Worm (Caenorhabditis elegans) whole organism, dauer: Measurements from ENCODE around the gene trpp-3.

Experiments
- unc-62 ChIP-seq: sonication (generic microtip); optimal IDR thresholded peaks from 2 replicates; lab custom pipeline; 2017; ENCODE audit warnings: missing biosample characterization, missing genetic modification reagents, missing genetic modification characterization

The trpp-3 gene

ce11 chrIII:9525252-9525651 lies at the start of gene trpp-3:
trpp-3 (plus strand) TSS chrIII:9525552.
- TF ChIP-seq unc-62 (GFP tag; lab: Kevin White, UChicago) = no peak

ce11 chrIII:9476564-9476963 lies 48.8 kb upstream of the trpp-3 start:
- TF ChIP-seq unc-62 (GFP tag; lab: Kevin White, UChicago) = no peak

- TF ChIP-seq unc-62 (GFP tag; lab: Kevin White, UChicago) = no peak
Measured at ce11 chrIII:9482423-9482993, 42.8 kb upstream of the trpp-3 start.

ce11 chrIII:9483716-9484115 lies 41.6 kb upstream of the trpp-3 start:
- no peak for TF ChIP-seq unc-62 (GFP tag; lab: Kevin White, UChicago)

- no peak for TF ChIP-seq unc-62 (GFP tag; lab: Kevin White, UChicago)
Measured at ce11 chrIII:9485373-9485772, 40.0 kb upstream of the trpp-3 start, which contains the start of gene bre-3. bre-3 (minus strand) TSS chrIII:9485473.

ce11 chrIII:9487454-9487853 lies 37.9 kb upstream of the trpp-3 start:
- TF ChIP-seq unc-62 (GFP tag; lab: Kevin White, UChicago) = no peak

ce11 chrIII:9488027-9488426 lies 37.3 kb upstream of the trpp-3 start:
- no peak for TF ChIP-seq unc-62 (GFP tag; lab: Kevin White, UChicago)

ce11 chrIII:9488431-9488830 lies 36.9 kb upstream of the trpp-3 start, which contains the start of gene nlp-36:
nlp-36 (plus strand) TSS chrIII:9488731.
- TF ChIP-seq unc-62 (GFP tag; lab: Kevin White, UChicago) = no peak

- TF ChIP-seq unc-62 (GFP tag; lab: Kevin White, UChicago) = no peak
Measured at ce11 chrIII:9489798-9490197, 35.6 kb upstream of the trpp-3 start.

- TF ChIP-seq unc-62 (GFP tag; lab: Kevin White, UChicago) = no peak
Measured at ce11 chrIII:9490783-9491547, 34.4 kb upstream of the trpp-3 start, which contains the start of the genes dars-1 and ctr-9. dars-1 (minus strand) TSS chrIII:9491215. ctr-9 (plus strand) TSS chrIII:9491396.

- no peak for TF ChIP-seq unc-62 (GFP tag; lab: Kevin White, UChicago)
Measured at ce11 chrIII:9494209-9494608, 31.1 kb upstream of the trpp-3 start.

ce11 chrIII:9496083-9496482 lies 29.3 kb upstream of the trpp-3 start:
- TF ChIP-seq unc-62 (GFP tag; lab: Kevin White, UChicago) = no peak

- TF ChIP-seq unc-62 (GFP tag; lab: Kevin White, UChicago) = no peak
Measured at ce11 chrIII:9497412-9497811, 27.9 kb upstream of the trpp-3 start.

- TF ChIP-seq unc-62 (GFP tag; lab: Kevin White, UChicago) = no peak
Measured at ce11 chrIII:9500267-9500666, 25.1 kb upstream of the trpp-3 start, which contains the start of gene sod-4. sod-4 (minus strand) TSS chrIII:9500375.

- no peak for TF ChIP-seq unc-62 (GFP tag; lab: Kevin White, UChicago)
Measured at ce11 chrIII:9501072-9501471, 24.3 kb upstream of the trpp-3 start.

- no peak for TF ChIP-seq unc-62 (GFP tag; lab: Kevin White, UChicago)
Measured at ce11 chrIII:9502155-9502714, 23.1 kb upstream of the trpp-3 start.
